Fruit fly (Drosophila melanogaster): Measurements from ENCODE around the gene SclB.
A peak's percentile ranks its signal among the peaks of the same experiment; 100 is the strongest.

The SclB gene

dm6 chr2L:16839665-16840064 lies 1.9 kb downstream of the SclB start:
- TF ChIP-seq sv (GFP tag; optimal IDR thresholded peaks at IDR 0.05) = no peak
- TF ChIP-seq psq (GFP tag; optimal IDR thresholded peaks at IDR 0.05) = no peak
- TF ChIP-seq CG9705 (GFP tag; optimal IDR thresholded peaks at IDR 0.05) = no peak
- TF ChIP-seq pan (optimal IDR thresholded peaks at IDR 0.05) = no peak
- TF ChIP-seq Jra (GFP tag; optimal IDR thresholded peaks at IDR 0.05) = no peak
- TF ChIP-seq GATAd (GFP tag; optimal IDR thresholded peaks at IDR 0.05) = no peak
- no peak for TF ChIP-seq tai (GFP tag; optimal IDR thresholded peaks at IDR 0.05)
- TF ChIP-seq Hr78 (GFP tag; optimal IDR thresholded peaks at IDR 0.05) = no peak
- no peak for TF ChIP-seq usp (GFP tag; optimal IDR thresholded peaks at IDR 0.05)
- TF ChIP-seq fru (GFP tag; optimal IDR thresholded peaks at IDR 0.05) = no peak
- TF ChIP-seq jim (GFP tag; optimal IDR thresholded peaks at IDR 0.05) = no peak
- TF ChIP-seq woc (GFP tag; optimal IDR thresholded peaks at IDR 0.05) = no peak
- no peak for TF ChIP-seq Abd-B (GFP tag; optimal IDR thresholded peaks at IDR 0.05)
- TF ChIP-seq Myc (optimal IDR thresholded peaks at IDR 0.05) = no peak
- no peak for TF ChIP-seq Mio (GFP tag; optimal IDR thresholded peaks at IDR 0.05)

- TF ChIP-seq pan (optimal IDR thresholded peaks at IDR 0.05) (no peak), OdsH (GFP tag; optimal IDR thresholded peaks at IDR 0.05) (peak; percentile 45), fru (GFP tag; optimal IDR thresholded peaks at IDR 0.05) (peak; percentile 27), GATAd (GFP tag; optimal IDR thresholded peaks at IDR 0.05) (no peak), jim (GFP tag; optimal IDR thresholded peaks at IDR 0.05) (no peak), brk (GFP tag; optimal IDR thresholded peaks at IDR 0.05) (no peak), woc (GFP tag; optimal IDR thresholded peaks at IDR 0.05) (peak; percentile 47)
These were observed 4.7 kb downstream of the SclB start for dm6 chr2L:16842505-16842904.

- TF ChIP-seq h (GFP tag; optimal IDR thresholded peaks at IDR 0.05) (peak; percentile 13), sage (GFP tag; optimal IDR thresholded peaks at IDR 0.05) (no peak), OdsH (GFP tag; optimal IDR thresholded peaks at IDR 0.05) (no peak), Myc (optimal IDR thresholded peaks at IDR 0.05) (no peak), foxo (GFP tag; optimal IDR thresholded peaks at IDR 0.05) (peak in 1 of 2 experiments; percentile 6), fru (GFP tag; optimal IDR thresholded peaks at IDR 0.05) (peak; percentile 20), lola (GFP tag; optimal IDR thresholded peaks at IDR 0.05) (no peak), Mio (GFP tag; optimal IDR thresholded peaks at IDR 0.05) (no peak)
These were observed 5.6 kb downstream of the SclB start for dm6 chr2L:16843336-16843735.

- TF ChIP-seq Hnf4 (GFP tag; optimal IDR thresholded peaks at IDR 0.05) (no peak), h (GFP tag; optimal IDR thresholded peaks at IDR 0.05) (no peak), jim (GFP tag; optimal IDR thresholded peaks at IDR 0.05) (no peak), CrebA (GFP tag; optimal IDR thresholded peaks at IDR 0.05; ENCODE audit: borderline replicate concordance) (no peak), psq (GFP tag; optimal IDR thresholded peaks at IDR 0.05) (no peak), Abd-B (GFP tag; optimal IDR thresholded peaks at IDR 0.05) (no peak), Jra (GFP tag; optimal IDR thresholded peaks at IDR 0.05) (no peak), Hr83 (GFP tag; optimal IDR thresholded peaks at IDR 0.05; ENCODE audit: poor library complexity, severe bottlenecking) (no peak), usp (GFP tag; optimal IDR thresholded peaks at IDR 0.05) (no peak), Rel (GFP tag; optimal IDR thresholded peaks at IDR 0.05) (no peak), Rel (tag; optimal IDR thresholded peaks at IDR 0.05) (no peak), Dif (GFP tag; optimal IDR thresholded peaks at IDR 0.05; ENCODE audit: partially characterized antibody) (no peak), Myc (optimal IDR thresholded peaks at IDR 0.05) (no peak), pan (optimal IDR thresholded peaks at IDR 0.05) (no peak)
These were observed 7.4 kb downstream of the SclB start for dm6 chr2L:16845179-16845578.

- TF ChIP-seq HLH106 (tag; optimal IDR thresholded peaks at IDR 0.05) (no peak), Mio (GFP tag; optimal IDR thresholded peaks at IDR 0.05) (no peak), Vsx2 (GFP tag; optimal IDR thresholded peaks at IDR 0.05; ENCODE audit: partially characterized antibody) (no peak), Hnf4 (GFP tag; optimal IDR thresholded peaks at IDR 0.05) (no peak), Dfd (GFP tag; optimal IDR thresholded peaks at IDR 0.05) (no peak), CG32264 (GFP tag; optimal IDR thresholded peaks at IDR 0.05) (no peak), dmrt93B (GFP tag; optimal IDR thresholded peaks at IDR 0.05) (no peak), N (GFP tag; optimal IDR thresholded peaks at IDR 0.05) (no peak), Abd-B (GFP tag; optimal IDR thresholded peaks at IDR 0.05) (no peak), woc (GFP tag; optimal IDR thresholded peaks at IDR 0.05) (no peak), pan (optimal IDR thresholded peaks at IDR 0.05) (no peak), rgr (GFP tag; optimal IDR thresholded peaks at IDR 0.05) (no peak)
These were observed 9.1 kb downstream of the SclB start for dm6 chr2L:16846742-16847346.

Data from whole organism, wandering third instar larva.